Worm (Caenorhabditis elegans) whole organism, midembryonic: ENCODE measurements around the gene col-159.

Source experiments
- cog-1 ChIP-seq: sonication (generic microtip); optimal IDR thresholded peaks from 2 replicates; lab custom pipeline; 2016; ENCODE audit warnings: missing genetic modification characterization, missing compliant biosample characterization
- flt-1 ChIP-seq: fragments of 200-800 bp; sonication (Bioruptor generic); IDR thresholded peaks from 2 replicates; pipeline ENCODE4 v1.3.6; 2022; ENCODE audit warnings: missing genetic modification characterization, missing compliant biosample characterization
- med-1 ChIP-seq: sonication (generic microtip); optimal IDR thresholded peaks from 2 replicates; lab custom pipeline; 2017; ENCODE audit warnings: missing genetic modification characterization, mild to moderate bottlenecking, missing compliant biosample characterization, antibody characterized with exemption, missing genetic modification reagents; ENCODE audit not compliant: insufficient read depth
- ztf-23 ChIP-seq: fragments of 200-800 bp; sonication (Bioruptor generic); IDR thresholded peaks from 2 replicates; pipeline ENCODE4 v1.3.6; 2022; ENCODE audit warnings: missing genetic modification reagents, missing genetic modification characterization, missing compliant biosample characterization

DNA sequence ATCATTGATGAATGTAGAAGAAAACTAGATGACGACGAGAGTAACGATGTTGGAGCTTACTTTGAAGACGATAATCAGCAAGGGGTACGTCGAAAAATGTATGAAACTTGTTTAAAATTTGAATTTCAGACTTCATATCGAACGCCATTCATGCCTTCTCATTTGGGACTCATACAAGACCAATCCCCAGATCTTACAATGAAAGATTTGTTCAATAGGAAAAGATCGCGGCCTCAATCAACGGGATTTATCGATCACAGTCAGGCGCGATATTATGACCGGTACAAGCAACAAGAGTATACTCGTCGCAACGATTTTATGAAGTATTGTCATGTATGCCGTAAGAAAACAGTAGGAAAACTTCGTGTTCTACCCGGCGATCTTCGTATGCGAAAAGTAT, 25.2 kb downstream of the col-159 start:
- TF ChIP-seq flt-1 (GFP tag; lab: Robert Waterston, UW) (no peak), cog-1 (tag; lab: Kevin White, UChicago) (no peak), ztf-23 (GFP tag; lab: Robert Waterston, UW) (no peak), med-1 (GFP tag; lab: Kevin White, UChicago) (no peak)
